Worm (Caenorhabditis elegans) whole organism, L4 larva: ENCODE data around the gene mec-12.

ENCODE experiments used
- F10B5.3 ChIP-seq: sonication (generic microtip); optimal IDR thresholded peaks from 2 replicates; lab custom pipeline; 2016; ENCODE audit warnings: mild to moderate bottlenecking, missing genetic modification characterization, missing compliant biosample characterization
- F49E8.2 ChIP-seq: sonication (generic microtip); optimal IDR thresholded peaks from 2 replicates; lab custom pipeline; 2016; ENCODE audit warnings: missing compliant biosample characterization, mild to moderate bottlenecking, missing genetic modification characterization, borderline replicate concordance
- R02D3.7 ChIP-seq: fragments of 150-350 bp; sonication (generic microtip); optimal IDR thresholded peaks from 3 replicates; lab custom pipeline; 2014; ENCODE audit warnings: missing biosample characterization, missing genetic modification characterization
- T20F7.1 ChIP-seq: fragments of 200-800 bp; sonication (Bioruptor generic); optimal IDR thresholded peaks from 2 replicates; lab custom pipeline; 2018; ENCODE audit warnings: mild to moderate bottlenecking, missing genetic modification characterization, missing compliant biosample characterization
- T26A8.4 ChIP-seq: fragments of 200-800 bp; sonication (Bioruptor generic); IDR thresholded peaks from 2 replicates; pipeline ENCODE4 v1.3.6; 2022; ENCODE audit warnings: missing genetic modification characterization, missing compliant biosample characterization
- Y48G9A.11 ChIP-seq: fragments of 200-800 bp; sonication (Bioruptor generic); IDR thresholded peaks from 2 replicates; pipeline ENCODE4 v1.3.6; 2022; ENCODE audit warnings: missing genetic modification reagents, missing genetic modification characterization, missing compliant biosample characterization
- Y75B8A.6 ChIP-seq: fragments of 200-800 bp; sonication (Bioruptor generic); IDR thresholded peaks from 2 replicates; pipeline ENCODE4 v1.3.6; 2022; ENCODE audit warnings: missing genetic modification reagents, missing genetic modification characterization, missing compliant biosample characterization
- ZK337.2 ChIP-seq: fragments of 200-800 bp; sonication (Bioruptor generic); IDR thresholded peaks from 2 replicates; pipeline ENCODE4 v1.3.6; 2022; ENCODE audit warnings: missing genetic modification reagents, missing genetic modification characterization, missing compliant biosample characterization
- ZK546.5 ChIP-seq, 2 experiments: sonication (generic microtip); optimal IDR thresholded peaks; 2 replicates each; lab custom pipeline; 2017; ENCODE audit warnings: missing biosample characterization in 2 of 2, missing genetic modification characterization in 2 of 2
- aha-1 ChIP-seq: fragments of 150-350 bp; peaks from one replicate; lab custom pipeline; 2014; ENCODE audit warnings: missing biosample characterization, missing genetic modification characterization
- ama-1 ChIP-seq: fragments of 150-350 bp; optimal IDR thresholded peaks from 2 replicates; lab custom pipeline; 2014; ENCODE audit warnings: inconsistent platforms, mixed read lengths
- arid-1 ChIP-seq: fragments of 200-800 bp; sonication (Bioruptor generic); conservative IDR thresholded peaks from 2 replicates; pipeline ENCODE4 v1.3.6; 2022; ENCODE audit warnings: missing genetic modification reagents, missing genetic modification characterization, missing compliant biosample characterization
- ceh-20 ChIP-seq: fragments of 200-800 bp; sonication (Bioruptor generic); IDR thresholded peaks from 2 replicates; pipeline ENCODE4 v1.3.6; 2022; ENCODE audit warnings: missing genetic modification reagents, missing genetic modification characterization, missing compliant biosample characterization
- ceh-28 ChIP-seq: fragments of 150-350 bp; optimal IDR thresholded peaks from 2 replicates; lab custom pipeline; 2014; ENCODE audit warnings: missing biosample characterization, missing genetic modification reagents, missing genetic modification characterization
- ceh-32 ChIP-seq: sonication (generic microtip); optimal IDR thresholded peaks from 2 replicates; lab custom pipeline; 2016; ENCODE audit warnings: mild to moderate bottlenecking, missing genetic modification characterization, missing compliant biosample characterization; ENCODE audit not compliant: poor library complexity
- ces-1 ChIP-seq: fragments of 150-350 bp; sonication (generic microtip); optimal IDR thresholded peaks from 4 replicates; lab custom pipeline; 2014; ENCODE audit warnings: missing biosample characterization, missing genetic modification reagents, missing genetic modification characterization
- ctbp-1 ChIP-seq: fragments of 200-800 bp; sonication (Bioruptor generic); IDR thresholded peaks from 2 replicates; pipeline ENCODE4 v1.3.6; 2022; ENCODE audit warnings: missing genetic modification reagents, missing genetic modification characterization, missing compliant biosample characterization
- daf-19 ChIP-seq: fragments of 200-800 bp; sonication (Bioruptor generic); conservative IDR thresholded peaks from 2 replicates; pipeline ENCODE4 v1.3.6; 2022; ENCODE audit warnings: missing genetic modification characterization, missing compliant biosample characterization
- daf-8 ChIP-seq: fragments of 200-800 bp; sonication (Bioruptor generic); IDR thresholded peaks from 2 replicates; pipeline ENCODE4 v1.3.6; 2022; ENCODE audit warnings: missing genetic modification characterization, missing compliant biosample characterization
- dmd-9 ChIP-seq: fragments of 200-800 bp; sonication (Bioruptor generic); IDR thresholded peaks from 2 replicates; pipeline ENCODE4 v1.3.6; 2022; ENCODE audit warnings: missing genetic modification reagents, missing genetic modification characterization, missing compliant biosample characterization
- dpl-1 ChIP-seq: fragments of 150-350 bp; optimal IDR thresholded peaks from 2 replicates; lab custom pipeline; 2014; ENCODE audit warnings: missing biosample characterization, missing genetic modification reagents, missing genetic modification characterization
- duxl-1 ChIP-seq: sonication (generic microtip); optimal IDR thresholded peaks from 2 replicates; lab custom pipeline; 2016; ENCODE audit warnings: mild to moderate bottlenecking, missing genetic modification characterization, moderate library complexity, missing compliant biosample characterization; ENCODE audit not compliant: poor library complexity
- egl-27 ChIP-seq: sonication (generic microtip); optimal IDR thresholded peaks from 3 replicates; lab custom pipeline; 2017; ENCODE audit warnings: missing biosample characterization, missing genetic modification reagents, missing genetic modification characterization
- fkh-10 ChIP-seq: fragments of 150-350 bp; optimal IDR thresholded peaks from 2 replicates; lab custom pipeline; 2014; ENCODE audit warnings: missing biosample characterization, missing genetic modification reagents, missing genetic modification characterization
- gei-8 ChIP-seq: fragments of 200-800 bp; sonication (Bioruptor generic); optimal IDR thresholded peaks from 2 replicates; lab custom pipeline; 2018; ENCODE audit warnings: mild to moderate bottlenecking, missing genetic modification characterization, missing compliant biosample characterization
- hlh-11 ChIP-seq: fragments of 200-800 bp; sonication (Bioruptor generic); optimal IDR thresholded peaks from 2 replicates; lab custom pipeline; 2018; ENCODE audit warnings: mild to moderate bottlenecking, missing genetic modification characterization, missing compliant biosample characterization
- hlh-30 ChIP-seq: sonication (generic microtip); optimal IDR thresholded peaks from 2 replicates; lab custom pipeline; 2017; ENCODE audit warnings: antibody characterized with exemption, mild to moderate bottlenecking, missing genetic modification characterization, missing compliant biosample characterization; ENCODE audit not compliant: insufficient read depth
- hmg-1.1 ChIP-seq: fragments of 200-800 bp; sonication (Bioruptor generic); IDR thresholded peaks from 2 replicates; pipeline ENCODE4 v1.3.6; 2022; ENCODE audit warnings: missing genetic modification reagents, missing genetic modification characterization, missing compliant biosample characterization
- lin-1 ChIP-seq: fragments of 200-800 bp; sonication (Bioruptor generic); IDR thresholded peaks from 2 replicates; pipeline ENCODE4 v1.3.6; 2022; ENCODE audit warnings: missing genetic modification reagents, missing genetic modification characterization, missing compliant biosample characterization
- lin-13 ChIP-seq: fragments of 150-350 bp; optimal IDR thresholded peaks from 2 replicates; lab custom pipeline; 2014; ENCODE audit warnings: missing biosample characterization, missing genetic modification reagents, missing genetic modification characterization
- lin-15B ChIP-seq: fragments of 150-350 bp; sonication (generic microtip); optimal IDR thresholded peaks from 3 replicates; lab custom pipeline; 2014; ENCODE audit warnings: missing biosample characterization, missing genetic modification characterization
- lin-29 ChIP-seq: fragments of 200-800 bp; sonication (Bioruptor generic); IDR thresholded peaks from 2 replicates; pipeline ENCODE4 v1.3.6; 2022; ENCODE audit warnings: missing genetic modification reagents, missing genetic modification characterization, missing compliant biosample characterization
- lin-38 ChIP-seq: fragments of 200-800 bp; sonication (Bioruptor generic); IDR thresholded peaks from 2 replicates; pipeline ENCODE4 v1.3.6; 2022; ENCODE audit warnings: missing genetic modification reagents, missing genetic modification characterization, missing compliant biosample characterization
- lin-39 ChIP-seq: fragments of 150-350 bp; optimal IDR thresholded peaks from 2 replicates; lab custom pipeline; 2014; ENCODE audit warnings: missing biosample characterization, missing genetic modification reagents, missing genetic modification characterization
- lsy-2 ChIP-seq, 2 experiments: fragments of 150-350 bp in 1 of 2; sonication (generic microtip) in 1 of 2; optimal IDR thresholded peaks; 2 replicates each; lab custom pipeline; 2014 to 2017; ENCODE audit warnings: missing biosample characterization in 2 of 2, missing genetic modification characterization in 2 of 2
- madf-5 ChIP-seq, 2 experiments: fragments of 200-800 bp; sonication (Bioruptor generic); IDR thresholded peaks; 2 replicates each; pipeline ENCODE4 v1.3.6; 2022; ENCODE audit warnings: missing compliant biosample characterization in 2 of 2, missing genetic modification characterization in 2 of 2
- madf-9 ChIP-seq: fragments of 200-800 bp; sonication (Bioruptor generic); conservative IDR thresholded peaks from 2 replicates; pipeline ENCODE4 v1.3.6; 2022; ENCODE audit warnings: missing genetic modification reagents, missing genetic modification characterization, missing compliant biosample characterization
- mdt-29 ChIP-seq: fragments of 200-800 bp; sonication (Bioruptor generic); IDR thresholded peaks from 2 replicates; pipeline ENCODE4 v1.3.6; 2022; ENCODE audit warnings: missing genetic modification reagents, missing genetic modification characterization, missing compliant biosample characterization
- mep-1 ChIP-seq: fragments of 150-350 bp; sonication (generic microtip); optimal IDR thresholded peaks from 3 replicates; lab custom pipeline; 2014; ENCODE audit warnings: missing biosample characterization, missing genetic modification characterization
- mes-2 ChIP-seq: sonication (generic microtip); optimal IDR thresholded peaks from 2 replicates; lab custom pipeline; 2016; ENCODE audit warnings: missing genotype, mild to moderate bottlenecking, missing genetic modification characterization, missing compliant biosample characterization; ENCODE audit not compliant: poor library complexity, severe bottlenecking
- mxl-3 ChIP-seq: fragments of 200-800 bp; sonication (Bioruptor generic); optimal IDR thresholded peaks from 2 replicates; lab custom pipeline; 2018; ENCODE audit warnings: mild to moderate bottlenecking, missing genetic modification characterization, missing compliant biosample characterization
- nhr-237 ChIP-seq: sonication (generic microtip); optimal IDR thresholded peaks from 2 replicates; lab custom pipeline; 2017; ENCODE audit warnings: missing biosample characterization, missing genetic modification characterization
- nhr-25 ChIP-seq: sonication (generic microtip); optimal IDR thresholded peaks from 2 replicates; lab custom pipeline; 2017; ENCODE audit warnings: missing genetic modification characterization, mild to moderate bottlenecking, missing compliant biosample characterization, antibody characterized with exemption, moderate library complexity, borderline replicate concordance; ENCODE audit not compliant: insufficient read depth
- nhr-28 ChIP-seq: fragments of 150-350 bp; optimal IDR thresholded peaks from 2 replicates; lab custom pipeline; 2014; ENCODE audit warnings: missing biosample characterization, missing genetic modification characterization
- nhr-6 ChIP-seq: fragments of 150-350 bp; optimal IDR thresholded peaks from 2 replicates; lab custom pipeline; 2014; ENCODE audit warnings: missing biosample characterization, missing genetic modification characterization
- pqm-1 ChIP-seq: sonication (generic microtip); optimal IDR thresholded peaks from 2 replicates; lab custom pipeline; 2017; ENCODE audit warnings: missing biosample characterization, missing genetic modification characterization
- rbr-2 ChIP-seq: sonication (generic microtip); optimal IDR thresholded peaks from 2 replicates; lab custom pipeline; 2016; ENCODE audit warnings: missing genotype, missing genetic modification characterization, missing compliant biosample characterization
- snpc-1.2 ChIP-seq: fragments of 200-800 bp; sonication (Bioruptor generic); IDR thresholded peaks from 2 replicates; pipeline ENCODE4 v1.3.6; 2022; ENCODE audit warnings: missing genetic modification reagents, missing genetic modification characterization, missing compliant biosample characterization
- spr-3 ChIP-seq: fragments of 200-800 bp; sonication (Bioruptor generic); optimal IDR thresholded peaks from 2 replicates; lab custom pipeline; 2018; ENCODE audit warnings: mild to moderate bottlenecking, missing genetic modification characterization, missing compliant biosample characterization
- zfp-3 ChIP-seq: fragments of 200-800 bp; sonication (Bioruptor generic); conservative IDR thresholded peaks from 2 replicates; pipeline ENCODE4 v1.3.6; 2022; ENCODE audit warnings: missing genetic modification reagents, missing genetic modification characterization, missing compliant biosample characterization
- zip-11 ChIP-seq: fragments of 200-800 bp; sonication (Bioruptor generic); IDR thresholded peaks from 2 replicates; pipeline ENCODE4 v1.3.6; 2022; ENCODE audit warnings: missing genetic modification characterization, missing compliant biosample characterization
- ztf-11 ChIP-seq: fragments of 150-350 bp; optimal IDR thresholded peaks from 2 replicates; lab custom pipeline; 2014; ENCODE audit warnings: missing biosample characterization, missing genetic modification characterization

The mec-12 gene

DNA sequence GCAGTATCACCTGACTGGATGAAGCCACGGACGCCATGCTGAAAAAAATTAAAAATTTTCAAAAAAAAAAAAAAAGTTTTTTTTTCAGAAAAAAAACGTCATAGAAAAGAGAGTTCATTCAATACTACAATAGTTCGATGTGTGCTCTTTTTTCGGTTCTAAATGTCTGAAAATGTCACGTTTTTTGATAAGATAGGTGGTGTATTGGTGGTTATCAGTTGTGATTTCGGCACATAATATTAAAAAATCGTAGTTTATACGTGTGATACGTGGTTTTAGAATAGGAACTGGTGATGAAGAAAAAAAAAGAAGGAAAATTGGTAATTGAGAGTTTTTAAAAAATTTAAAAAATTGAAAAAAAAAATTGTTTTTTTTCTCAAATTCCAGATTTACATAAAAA is 22.1 kb downstream of the mec-12 start (continued):
- TF ChIP-seq ama-1 (no peak), nhr-28 (tag; lab: Kevin White, UChicago) (peak; percentile 98), Y48G9A.11 (no peak), lin-15B (tag; lab: Kevin White, UChicago) (no peak), nhr-25 (tag; lab: Kevin White, UChicago) (no peak), duxl-1 (tag; lab: Kevin White, UChicago) (no peak), zfp-3 (GFP tag; lab: Robert Waterston, UW) (no peak), daf-19 (no peak), T20F7.1 (GFP tag; lab: Kevin White, UChicago) (no peak), lsy-2 (tag; optimal IDR thresholded peaks at IDR 0.05; lab: Kevin White, UChicago) (no peak), rbr-2 (tag; lab: Kevin White, UChicago) (no peak), R02D3.7 (tag; lab: Kevin White, UChicago) (no peak), mep-1 (tag; lab: Kevin White, UChicago) (no peak), daf-8 (GFP tag; lab: Robert Waterston, UW) (no peak), spr-3 (GFP tag; lab: Kevin White, UChicago) (no peak), T26A8.4 (GFP tag; lab: Robert Waterston, UW) (no peak), hlh-11 (tag; lab: Kevin White, UChicago) (peak; percentile 62), pqm-1 (tag; lab: Kevin White, UChicago) (peak; percentile 99), fkh-10 (GFP tag; lab: Kevin White, UChicago) (no peak), lin-29 (GFP tag; lab: Robert Waterston, UW) (no peak), hlh-30 (tag; lab: Kevin White, UChicago) (peak; percentile 13), madf-9 (GFP tag; lab: Robert Waterston, UW) (no peak), F49E8.2 (no peak), lin-1 (GFP tag; lab: Robert Waterston, UW) (no peak), dmd-9 (GFP tag; lab: Robert Waterston, UW) (no peak), Y75B8A.6 (no peak), arid-1 (no peak), lin-13 (GFP tag; lab: Kevin White, UChicago) (no peak), zip-11 (GFP tag; lab: Robert Waterston, UW) (no peak), ceh-28 (tag; lab: Kevin White, UChicago) (no peak), lin-38 (GFP tag; lab: Robert Waterston, UW) (no peak), mxl-3 (no peak), ceh-20 (GFP tag; lab: Robert Waterston, UW) (no peak), nhr-237 (tag; lab: Kevin White, UChicago) (no peak), ceh-32 (no peak), egl-27 (tag; lab: Kevin White, UChicago) (no peak), dpl-1 (GFP tag; lab: Kevin White, UChicago) (no peak), F10B5.3 (tag; lab: Kevin White, UChicago) (no peak), ctbp-1 (no peak), hmg-1.1 (GFP tag; lab: Robert Waterston, UW) (no peak), aha-1 (tag; lab: Kevin White, UChicago) (no peak), ces-1 (GFP tag; lab: Kevin White, UChicago) (no peak), gei-8 (GFP tag; lab: Kevin White, UChicago) (no peak), nhr-6 (tag; lab: Kevin White, UChicago) (no peak), ZK337.2 (no peak), ZK546.5 (tag; optimal IDR thresholded peaks at IDR 0.05; lab: Kevin White, UChicago) (no peak), lin-39 (tag; lab: Kevin White, UChicago) (no peak), madf-5 (GFP tag; IDR thresholded peaks at IDR 0.05; lab: Robert Waterston, UW) (no peak), ztf-11 (tag; lab: Kevin White, UChicago) (no peak), mes-2 (tag; lab: Kevin White, UChicago) (no peak), snpc-1.2 (no peak), mdt-29 (no peak)
